Worm (Caenorhabditis elegans): ENCODE results near the gene unc-80.

Gene unc-80

ce11 chrV:20870633-20871032 is 8.8 kb upstream of the unc-80 start:
- no peak for TF ChIP-seq sea-1 (GFP tag; conservative IDR thresholded peaks at IDR 0.05)
- no peak for TF ChIP-seq F13C5.2 (tag; optimal IDR thresholded peaks at IDR 0.05)
- no peak for TF ChIP-seq hnd-1 (tag; optimal IDR thresholded peaks at IDR 0.05)
- no peak for TF ChIP-seq aly-1 (tag; optimal IDR thresholded peaks at IDR 0.05)
- TF ChIP-seq hmbx-1 (tag; optimal IDR thresholded peaks at IDR 0.05), result no peak
- no peak for TF ChIP-seq ceh-13 (GFP tag; optimal IDR thresholded peaks at IDR 0.05)
- no peak for TF ChIP-seq flt-1 (GFP tag; IDR thresholded peaks at IDR 0.05)
- no peak for TF ChIP-seq tra-4 (tag; optimal IDR thresholded peaks at IDR 0.05)
- no peak for TF ChIP-seq tbx-37 (GFP tag; conservative IDR thresholded peaks at IDR 0.05)

- TF ChIP-seq aly-1 (tag; optimal IDR thresholded peaks at IDR 0.05) (no peak), pes-1 (GFP tag; IDR thresholded peaks at IDR 0.05) (no peak), flt-1 (GFP tag; IDR thresholded peaks at IDR 0.05) (no peak), scrt-1 (GFP tag; IDR thresholded peaks at IDR 0.05) (no peak), hnd-1 (tag; optimal IDR thresholded peaks at IDR 0.05) (no peak)
These were observed 8.2 kb upstream of the unc-80 start for ce11 chrV:20871194-20871593.

ce11 chrV:20873144-20873543 is 6.3 kb upstream of the unc-80 start:
- TF ChIP-seq ceh-13 (GFP tag; optimal IDR thresholded peaks at IDR 0.05) (no peak), scrt-1 (GFP tag; IDR thresholded peaks at IDR 0.05) (no peak), pes-1 (GFP tag; IDR thresholded peaks at IDR 0.05) (no peak), hnd-1 (tag; optimal IDR thresholded peaks at IDR 0.05) (no peak)

- TF ChIP-seq ceh-36 (tag; optimal IDR thresholded peaks at IDR 0.05) (no peak), hnd-1 (tag; optimal IDR thresholded peaks at IDR 0.05) (no peak), ama-1 (optimal IDR thresholded peaks at IDR 0.05) (no peak), tbx-37 (GFP tag; conservative IDR thresholded peaks at IDR 0.05) (no peak), B0310.2 (tag; optimal IDR thresholded peaks at IDR 0.05) (no peak), pes-1 (GFP tag; IDR thresholded peaks at IDR 0.05) (no peak), hmbx-1 (tag; optimal IDR thresholded peaks at IDR 0.05) (no peak), ets-7 (tag; optimal IDR thresholded peaks at IDR 0.05) (no peak), hmg-4 (GFP tag; optimal IDR thresholded peaks at IDR 0.05) (no peak), aly-1 (tag; optimal IDR thresholded peaks at IDR 0.05) (no peak), tbx-11 (GFP tag; IDR thresholded peaks at IDR 0.05) (no peak), scrt-1 (GFP tag; IDR thresholded peaks at IDR 0.05) (no peak), ceh-13 (GFP tag; optimal IDR thresholded peaks at IDR 0.05) (no peak), sea-1 (GFP tag; conservative IDR thresholded peaks at IDR 0.05) (no peak), tra-4 (tag; optimal IDR thresholded peaks at IDR 0.05) (no peak), F13C5.2 (tag; optimal IDR thresholded peaks at IDR 0.05) (no peak), flt-1 (GFP tag; IDR thresholded peaks at IDR 0.05) (no peak)
These were observed 4.1 kb upstream of the unc-80 start for ce11 chrV:20875324-20875723.

ce11 chrV:20891871-20892270 is 12.5 kb downstream of the unc-80 start:
- TF ChIP-seq pes-1 (GFP tag; IDR thresholded peaks at IDR 0.05) (no peak), ceh-13 (GFP tag; optimal IDR thresholded peaks at IDR 0.05) (no peak), hnd-1 (tag; optimal IDR thresholded peaks at IDR 0.05) (no peak), B0310.2 (tag; optimal IDR thresholded peaks at IDR 0.05) (no peak), sea-1 (GFP tag; conservative IDR thresholded peaks at IDR 0.05) (no peak), ceh-36 (tag; optimal IDR thresholded peaks at IDR 0.05) (no peak)

ce11 chrV:20903167-20904093 is 24.0 kb downstream of the unc-80 start, which contains the start of gene amx-3:
Gene amx-3 (minus strand): TSS chrV:20903714.
- TF ChIP-seq ets-7 (tag; optimal IDR thresholded peaks at IDR 0.05) (no peak), scrt-1 (GFP tag; IDR thresholded peaks at IDR 0.05) (no peak), hnd-1 (tag; optimal IDR thresholded peaks at IDR 0.05) (no peak), ceh-13 (GFP tag; optimal IDR thresholded peaks at IDR 0.05) (no peak), flt-1 (GFP tag; IDR thresholded peaks at IDR 0.05) (no peak), F13C5.2 (tag; optimal IDR thresholded peaks at IDR 0.05) (no peak), tra-4 (tag; optimal IDR thresholded peaks at IDR 0.05) (no peak), tbx-37 (GFP tag; conservative IDR thresholded peaks at IDR 0.05) (no peak), hmg-4 (GFP tag; optimal IDR thresholded peaks at IDR 0.05) (no peak), hmbx-1 (tag; optimal IDR thresholded peaks at IDR 0.05) (no peak)

- TF ChIP-seq tbx-11 (GFP tag; IDR thresholded peaks at IDR 0.05) (no peak), pes-1 (GFP tag; IDR thresholded peaks at IDR 0.05) (no peak), ama-1 (optimal IDR thresholded peaks at IDR 0.05) (no peak), hmg-4 (GFP tag; optimal IDR thresholded peaks at IDR 0.05) (no peak), B0310.2 (tag; optimal IDR thresholded peaks at IDR 0.05) (no peak), F13C5.2 (tag; optimal IDR thresholded peaks at IDR 0.05) (no peak), hmbx-1 (tag; optimal IDR thresholded peaks at IDR 0.05) (no peak), aly-1 (tag; optimal IDR thresholded peaks at IDR 0.05) (no peak), tbx-37 (GFP tag; conservative IDR thresholded peaks at IDR 0.05) (no peak), scrt-1 (GFP tag; IDR thresholded peaks at IDR 0.05) (no peak), ets-7 (tag; optimal IDR thresholded peaks at IDR 0.05) (no peak), flt-1 (GFP tag; IDR thresholded peaks at IDR 0.05) (no peak), sea-1 (GFP tag; conservative IDR thresholded peaks at IDR 0.05) (no peak), ceh-36 (tag; optimal IDR thresholded peaks at IDR 0.05) (no peak), tra-4 (tag; optimal IDR thresholded peaks at IDR 0.05) (no peak), hnd-1 (tag; optimal IDR thresholded peaks at IDR 0.05) (no peak), ceh-13 (GFP tag; optimal IDR thresholded peaks at IDR 0.05) (no peak)
These were observed 24.6 kb downstream of the unc-80 start, which contains the start of gene acs-12 for ce11 chrV:20904094-20904268. Gene acs-12 (plus strand): TSS chrV:20904169.

- TF ChIP-seq hnd-1 (tag; optimal IDR thresholded peaks at IDR 0.05) (no peak), ceh-13 (GFP tag; optimal IDR thresholded peaks at IDR 0.05) (no peak), ama-1 (optimal IDR thresholded peaks at IDR 0.05) (no peak), ets-7 (tag; optimal IDR thresholded peaks at IDR 0.05) (no peak), B0310.2 (tag; optimal IDR thresholded peaks at IDR 0.05) (no peak), pes-1 (GFP tag; IDR thresholded peaks at IDR 0.05) (no peak), sea-1 (GFP tag; conservative IDR thresholded peaks at IDR 0.05) (no peak), scrt-1 (GFP tag; IDR thresholded peaks at IDR 0.05) (no peak), tbx-11 (GFP tag; IDR thresholded peaks at IDR 0.05) (no peak), hmg-4 (GFP tag; optimal IDR thresholded peaks at IDR 0.05) (no peak), aly-1 (tag; optimal IDR thresholded peaks at IDR 0.05) (no peak), hmbx-1 (tag; optimal IDR thresholded peaks at IDR 0.05) (no peak), ceh-36 (tag; optimal IDR thresholded peaks at IDR 0.05) (no peak), F13C5.2 (tag; optimal IDR thresholded peaks at IDR 0.05) (no peak), flt-1 (GFP tag; IDR thresholded peaks at IDR 0.05) (no peak), tbx-37 (GFP tag; conservative IDR thresholded peaks at IDR 0.05) (no peak), tra-4 (tag; optimal IDR thresholded peaks at IDR 0.05) (no peak)
These were observed 27.6 kb downstream of the unc-80 start for ce11 chrV:20906977-20907376.
